Worm (Caenorhabditis elegans) whole organism, mixed stage, embryonic: ENCODE data around the gene dyf-7.

Source experiments
- M03D4.4 ChIP-seq: sonication (generic microtip); optimal IDR thresholded peaks from 2 replicates; lab custom pipeline; 2017; ENCODE audit warnings: mild to moderate bottlenecking, missing genetic modification characterization, missing compliant biosample characterization
- elt-3 ChIP-seq: fragments of 150-350 bp; optimal IDR thresholded peaks from 2 replicates; lab custom pipeline; 2014; ENCODE audit warnings: missing biosample characterization, missing genetic modification characterization
- nhr-12 ChIP-seq: fragments of 150-350 bp; optimal IDR thresholded peaks from 2 replicates; lab custom pipeline; 2014; ENCODE audit warnings: missing biosample characterization, missing genetic modification characterization
- nhr-76 ChIP-seq: sonication (generic microtip); optimal IDR thresholded peaks from 2 replicates; lab custom pipeline; 2017; ENCODE audit warnings: missing biosample characterization, missing genetic modification characterization
- unc-39 ChIP-seq: fragments of 150-350 bp; optimal IDR thresholded peaks from 2 replicates; lab custom pipeline; 2014; ENCODE audit warnings: missing biosample characterization, missing genetic modification characterization

DNA sequence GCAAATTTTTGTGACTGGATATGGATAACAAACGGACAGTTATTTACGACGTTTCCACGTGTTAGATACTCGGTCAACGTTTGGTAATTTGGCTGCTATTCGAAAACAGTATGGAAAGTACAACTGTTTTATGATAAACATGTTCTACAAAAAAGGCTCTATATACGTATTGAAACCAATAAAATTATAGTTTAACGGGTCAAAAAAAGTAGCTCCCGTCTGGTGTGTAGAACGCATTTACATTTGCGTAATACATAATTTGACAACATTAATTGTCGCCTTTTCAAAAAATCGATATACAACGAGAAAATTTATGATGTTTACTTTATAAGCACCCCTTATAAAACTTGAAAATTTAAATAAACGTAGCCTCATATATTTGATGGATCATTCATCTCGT, 43.6 kb downstream of the dyf-7 start:
- TF ChIP-seq nhr-76 (tag; lab: Kevin White, UChicago) (no peak), unc-39 (tag; lab: Kevin White, UChicago) (no peak), elt-3 (tag; lab: Kevin White, UChicago) (no peak), nhr-12 (no peak), M03D4.4 (tag; lab: Kevin White, UChicago) (no peak)
